Fruit fly (Drosophila melanogaster) whole organism, prepupa: ENCODE data around the gene CG16852.

Experiments
- CG34406 ChIP-seq: fragments of 200-800 bp; sonication (Bioruptor generic); optimal IDR thresholded peaks from 3 replicates; lab custom pipeline; 2016; ENCODE audit warnings: missing biosample characterization, missing genetic modification characterization
- CG8319 ChIP-seq: fragments of 200-800 bp; sonication (Bioruptor generic); optimal IDR thresholded peaks from 3 replicates; lab custom pipeline; 2016; ENCODE audit warnings: missing biosample characterization, missing genetic modification characterization
- salr ChIP-seq, 2 experiments: fragments of 200-800 bp; sonication (Bioruptor generic); optimal IDR thresholded peaks; 3 replicates each; lab custom pipeline; 2016 to 2018; ENCODE audit warnings: missing biosample characterization in 2 of 2, missing genetic modification characterization in 2 of 2, mild to moderate bottlenecking in 1 of 2

DNA sequence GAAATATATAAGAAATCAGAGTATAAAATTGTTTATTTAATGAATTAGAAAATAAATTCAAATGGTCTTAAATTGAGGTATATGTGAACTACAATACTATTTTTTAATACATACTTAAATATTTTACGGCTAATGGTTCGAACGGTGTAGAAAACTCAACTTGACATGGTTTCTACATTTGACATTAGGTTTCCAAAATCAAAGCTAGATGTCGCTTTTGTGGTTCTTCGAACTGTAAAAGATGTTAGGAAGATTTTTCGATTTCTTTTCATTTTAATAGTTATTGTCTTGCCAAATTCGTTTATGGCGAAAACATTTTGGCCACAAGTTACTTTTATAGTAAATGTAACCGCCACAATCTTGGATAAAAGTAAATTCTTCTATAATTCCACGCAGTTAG lies 40.1 kb upstream of the CG16852 start:
- TF ChIP-seq CG34406 (GFP tag; lab: Kevin White, UChicago) (no peak), salr (GFP tag; optimal IDR thresholded peaks at IDR 0.05; lab: Kevin White, UChicago) (no peak), CG8319 (no peak)
